Fruit fly (Drosophila melanogaster): ENCODE results near the gene sw.

Gene sw

DNA sequence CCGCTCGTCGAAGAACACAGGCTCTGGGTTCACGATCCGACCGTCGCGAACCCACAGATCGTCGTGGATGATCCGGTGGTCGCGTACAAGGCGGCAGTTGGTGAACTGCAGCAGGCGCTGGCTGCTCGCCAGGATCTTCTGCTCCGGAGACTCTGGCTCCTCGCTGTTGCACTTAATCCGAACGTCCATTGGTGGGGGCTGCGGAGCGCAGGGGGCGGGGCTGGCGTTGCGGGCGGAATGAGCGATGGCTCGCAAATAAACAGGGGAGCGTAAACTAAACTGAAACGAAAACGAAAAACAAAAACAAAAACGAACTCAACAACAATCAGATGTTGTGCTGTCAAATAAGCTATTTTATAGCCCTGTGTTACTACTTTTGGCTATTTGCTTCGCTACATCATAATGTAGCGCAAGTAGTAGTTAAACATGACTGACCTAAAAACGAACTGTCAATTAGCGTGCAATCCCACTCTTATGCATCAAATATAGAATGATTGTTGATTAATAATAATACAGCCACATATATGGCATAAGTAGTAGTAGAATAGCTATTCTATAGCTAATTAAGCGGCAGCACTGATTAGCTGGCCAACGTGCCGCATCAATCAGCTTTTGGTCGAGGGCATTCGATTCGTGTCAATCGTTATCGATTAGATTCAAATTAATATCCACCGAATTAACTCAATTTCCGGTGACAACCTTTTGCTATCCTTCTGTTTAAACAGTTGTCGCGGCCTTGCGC is 20.8 kb upstream of the sw start, which contains the start of gene CG17065 (continued):
- TF ChIP-seq CG15269 (tag; optimal IDR thresholded peaks at IDR 0.05): no peak
- TF ChIP-seq Max (GFP tag; optimal IDR thresholded peaks at IDR 0.05): peak; percentile 46
- no peak for TF ChIP-seq CG31365 (tag; optimal IDR thresholded peaks at IDR 0.05)
- peak; percentile 57; the same call in 1 of the 3 replicates for TF ChIP-seq dysf (GFP tag; IDR thresholded peaks at IDR 0.05)
- TF ChIP-seq CG16779 (GFP tag; IDR thresholded peaks at IDR 0.05): no peak
- TF ChIP-seq zen (tag; optimal IDR thresholded peaks at IDR 0.05): peak; percentile 60
- peak; percentile 27; the same call in 1 of the 3 replicates for TF ChIP-seq Dbx (GFP tag; IDR thresholded peaks at IDR 0.05)
- peak; percentile 19 for TF ChIP-seq CG3281 (GFP tag; optimal IDR thresholded peaks at IDR 0.05)
- TF ChIP-seq CG9727 (GFP tag; optimal IDR thresholded peaks at IDR 0.05): peak; percentile 29
- TF ChIP-seq Sry-δ (GFP tag; optimal IDR thresholded peaks at IDR 0.05): peak; percentile 58
- TF ChIP-seq lmd (GFP tag; IDR thresholded peaks at IDR 0.05): peak; percentile 24; the same call in 1 of the 2 replicates
- TF ChIP-seq CG17361 (GFP tag; IDR thresholded peaks at IDR 0.05): peak; percentile 67
- TF ChIP-seq caup (GFP tag; optimal IDR thresholded peaks at IDR 0.05; ENCODE audit: severe bottlenecking): peak; percentile 1
- TF ChIP-seq Atf-2 (GFP tag; optimal IDR thresholded peaks at IDR 0.05): peak; percentile 18
- TF ChIP-seq CG14860 (GFP tag; IDR thresholded peaks at IDR 0.05; ENCODE audit: partially characterized antibody): 0 out of 3 replicates have a peak, but pooled peaks have one; percentile 47
- peak; percentile 57; the same call in 2 of the 3 replicates for TF ChIP-seq HLH4C (GFP tag; IDR thresholded peaks at IDR 0.05; ENCODE audit: partially characterized antibody)
- peak; percentile 2 for TF ChIP-seq az2 (GFP tag; optimal IDR thresholded peaks at IDR 0.05)
- peak; percentile 20 for TF ChIP-seq CG8924 (tag; optimal IDR thresholded peaks at IDR 0.05)
- no peak for TF ChIP-seq Jarid2 (GFP tag; optimal IDR thresholded peaks at IDR 0.05)
- TF ChIP-seq Hey (tag; optimal IDR thresholded peaks at IDR 0.05): no peak
- peak; percentile 40 for TF ChIP-seq CG2120 (GFP tag; optimal IDR thresholded peaks at IDR 0.05)
- TF ChIP-seq twi (tag; optimal IDR thresholded peaks at IDR 0.05): peak; percentile 8
- TF ChIP-seq Aef1 (GFP tag; IDR thresholded peaks at IDR 0.05): peak; percentile 50; the same call in 2 of the 3 replicates
- peak; percentile 19; the same call in 1 of the 3 replicates for TF ChIP-seq CG6175 (GFP tag; IDR thresholded peaks at IDR 0.05)
- TF ChIP-seq Six4 (GFP tag; optimal IDR thresholded peaks at IDR 0.05): no peak
- TF ChIP-seq CG4404 (GFP tag; IDR thresholded peaks at IDR 0.05): no peak
- peak; percentile 49; the same call in 1 of the 2 replicates for TF ChIP-seq CG9932 (GFP tag; IDR thresholded peaks at IDR 0.05)
- TF ChIP-seq CG7271 (tag; optimal IDR thresholded peaks at IDR 0.05): no peak
- peak; percentile 57 for TF ChIP-seq CG30020 (tag; optimal IDR thresholded peaks at IDR 0.05)
- no peak for TF ChIP-seq Camta (GFP tag; optimal IDR thresholded peaks at IDR 0.05)
- peak; percentile 46 for TF ChIP-seq BEAF-32 (GFP tag; optimal IDR thresholded peaks at IDR 0.05)
- no peak for TF ChIP-seq CHES-1-like (GFP tag; optimal IDR thresholded peaks at IDR 0.05)
- peak; percentile 46 for TF ChIP-seq CG15514 (GFP tag; optimal IDR thresholded peaks at IDR 0.05)
- TF ChIP-seq pan (optimal IDR thresholded peaks at IDR 0.05): no peak
- TF ChIP-seq pan (GFP tag; optimal IDR thresholded peaks at IDR 0.05 in 1 of 2, IDR thresholded peaks at IDR 0.05 in 1 of 2): peak in 1 of 2 experiments; percentile 22
- TF ChIP-seq Myb (GFP tag; optimal IDR thresholded peaks at IDR 0.05): peak; percentile 85
- no peak for TF ChIP-seq CG10274 (GFP tag; optimal IDR thresholded peaks at IDR 0.05)
- TF ChIP-seq Dip3 (GFP tag; optimal IDR thresholded peaks at IDR 0.05): peak; percentile 18
- 0 out of 2 replicates have a peak, but pooled peaks have one; percentile 11 for TF ChIP-seq GATAe (GFP tag; conservative IDR thresholded peaks at IDR 0.05)
- peak; percentile 100 for TF ChIP-seq CG11560 (tag; IDR thresholded peaks at IDR 0.05)
- TF ChIP-seq CG11504 (tag; optimal IDR thresholded peaks at IDR 0.05): peak; percentile 50
- peak; percentile 45 for TF ChIP-seq gem (tag; optimal IDR thresholded peaks at IDR 0.05)
- peak; percentile 8 for TF ChIP-seq lab (GFP tag; optimal IDR thresholded peaks at IDR 0.05)
- TF ChIP-seq repo (GFP tag; optimal IDR thresholded peaks at IDR 0.05): peak; percentile 22
- peak; percentile 39 for TF ChIP-seq trem (tag; optimal IDR thresholded peaks at IDR 0.05)
- TF ChIP-seq Med (GFP tag): peak; percentile 88
- TF ChIP-seq Oaz (GFP tag; IDR thresholded peaks at IDR 0.05): no peak
- peak; percentile 37; the same call in 1 of the 2 replicates for TF ChIP-seq onecut (GFP tag; IDR thresholded peaks at IDR 0.05)
- no peak for TF ChIP-seq so (GFP tag; IDR thresholded peaks at IDR 0.05)

All from whole organism, embryonic.